Worm (Caenorhabditis elegans) whole organism, L2 larva: ENCODE measurements around the gene clec-132.

Experiments
- C34F6.9 ChIP-seq: fragments of 150-350 bp; optimal IDR thresholded peaks from 2 replicates; lab custom pipeline; 2014; ENCODE audit warnings: missing biosample characterization, missing genetic modification characterization
- F13H6.1 ChIP-seq: sonication (generic microtip); optimal IDR thresholded peaks from 2 replicates; lab custom pipeline; 2016; ENCODE audit warnings: missing genetic modification characterization, missing compliant biosample characterization
- ZK546.5 ChIP-seq: sonication (generic microtip); optimal IDR thresholded peaks from 2 replicates; lab custom pipeline; 2017; ENCODE audit warnings: missing biosample characterization, missing genetic modification characterization
- alr-1 ChIP-seq: fragments of 150-350 bp; optimal IDR thresholded peaks from 2 replicates; lab custom pipeline; 2014; ENCODE audit warnings: missing biosample characterization, missing genetic modification characterization
- blmp-1 ChIP-seq: sonication (generic microtip); optimal IDR thresholded peaks from 2 replicates; lab custom pipeline; 2017; ENCODE audit warnings: missing genetic modification characterization, mild to moderate bottlenecking, missing compliant biosample characterization, antibody characterized with exemption, moderate library complexity; ENCODE audit not compliant: insufficient read depth
- ceh-16 ChIP-seq: fragments of 150-350 bp; optimal IDR thresholded peaks from 2 replicates; lab custom pipeline; 2014; ENCODE audit warnings: missing biosample characterization, missing genetic modification characterization
- ceh-82 ChIP-seq: fragments of 150-350 bp; optimal IDR thresholded peaks from 2 replicates; lab custom pipeline; 2014; ENCODE audit warnings: missing biosample characterization, missing genetic modification characterization
- dmd-4 ChIP-seq: sonication (generic microtip); optimal IDR thresholded peaks from 2 replicates; lab custom pipeline; 2017; ENCODE audit warnings: missing biosample characterization, missing genetic modification characterization
- egl-27 ChIP-seq: sonication (generic microtip); optimal IDR thresholded peaks from 3 replicates; lab custom pipeline; 2017; ENCODE audit warnings: missing biosample characterization, missing genetic modification reagents, missing genetic modification characterization
- fos-1 ChIP-seq: fragments of 150-350 bp; optimal IDR thresholded peaks from 2 replicates; lab custom pipeline; 2014; ENCODE audit warnings: missing biosample characterization, missing genetic modification characterization
- lin-11 ChIP-seq: fragments of 150-350 bp; sonication (generic microtip); optimal IDR thresholded peaks from 2 replicates; lab custom pipeline; 2014; ENCODE audit warnings: missing biosample characterization, missing genetic modification characterization, inconsistent platforms, mixed read lengths
- lin-39 ChIP-seq: fragments of 150-350 bp; optimal IDR thresholded peaks from 2 replicates; lab custom pipeline; 2014; ENCODE audit warnings: missing biosample characterization, missing genetic modification reagents, missing genetic modification characterization
- lsy-2 ChIP-seq, 2 experiments: fragments of 150-350 bp in 1 of 2; sonication (generic microtip) in 1 of 2; optimal IDR thresholded peaks; 2 replicates each; lab custom pipeline; 2014 to 2017; ENCODE audit warnings: missing biosample characterization in 2 of 2, missing genetic modification characterization in 2 of 2
- mab-5 ChIP-seq: fragments of 150-350 bp; optimal IDR thresholded peaks from 2 replicates; lab custom pipeline; 2014; ENCODE audit warnings: missing biosample characterization, missing genetic modification characterization
- nhr-11 ChIP-seq: fragments of 150-350 bp; optimal IDR thresholded peaks from 2 replicates; lab custom pipeline; 2014; ENCODE audit warnings: missing biosample characterization, missing genetic modification characterization
- nhr-12 ChIP-seq: fragments of 150-350 bp; optimal IDR thresholded peaks from 2 replicates; lab custom pipeline; 2014; ENCODE audit warnings: missing biosample characterization, missing genetic modification characterization
- nhr-129 ChIP-seq: fragments of 150-350 bp; optimal IDR thresholded peaks from 2 replicates; lab custom pipeline; 2014; ENCODE audit warnings: missing biosample characterization, missing genetic modification characterization
- nhr-21 ChIP-seq: fragments of 150-350 bp; optimal IDR thresholded peaks from 2 replicates; lab custom pipeline; 2014; ENCODE audit warnings: missing biosample characterization, missing genetic modification characterization
- nhr-23 ChIP-seq: fragments of 150-350 bp; optimal IDR thresholded peaks from 2 replicates; lab custom pipeline; 2014; ENCODE audit warnings: missing biosample characterization, missing genetic modification reagents, missing genetic modification characterization
- nhr-25 ChIP-seq: fragments of 150-350 bp; sonication (generic microtip); optimal IDR thresholded peaks from 3 replicates; lab custom pipeline; 2014; ENCODE audit warnings: missing biosample characterization, missing genetic modification characterization
- nhr-6 ChIP-seq: fragments of 150-350 bp; optimal IDR thresholded peaks from 2 replicates; lab custom pipeline; 2014; ENCODE audit warnings: missing biosample characterization, missing genetic modification characterization
- sem-4 ChIP-seq: fragments of 150-350 bp; optimal IDR thresholded peaks from 2 replicates; lab custom pipeline; 2014; ENCODE audit warnings: missing biosample characterization, missing genetic modification reagents, missing genetic modification characterization
- skn-1 ChIP-seq: sonication (generic microtip); optimal IDR thresholded peaks from 2 replicates; lab custom pipeline; 2017; ENCODE audit warnings: missing biosample characterization, missing genetic modification characterization
- sma-3 ChIP-seq: sonication (generic microtip); optimal IDR thresholded peaks from 2 replicates; lab custom pipeline; 2016; ENCODE audit warnings: missing genetic modification reagents, missing genetic modification characterization, missing compliant biosample characterization
- sma-9 ChIP-seq, 2 experiments: fragments of 150-350 bp in 1 of 2; sonication (generic microtip) in 1 of 2; optimal IDR thresholded peaks; 2 replicates each; lab custom pipeline; 2014 to 2016; ENCODE audit warnings: missing genetic modification characterization in 2 of 2, mild to moderate bottlenecking in 1 of 2, missing biosample characterization in 1 of 2, missing compliant biosample characterization in 1 of 2, missing genetic modification reagents in 1 of 2, moderate library complexity in 1 of 2
- snpc-4 ChIP-seq: fragments of 150-350 bp; optimal IDR thresholded peaks from 2 replicates; lab custom pipeline; 2014; ENCODE audit warnings: missing biosample characterization, missing genetic modification characterization
- unc-39 ChIP-seq: fragments of 150-350 bp; optimal IDR thresholded peaks from 2 replicates; lab custom pipeline; 2014; ENCODE audit warnings: missing biosample characterization, missing genetic modification characterization
- unc-62 ChIP-seq: fragments of 150-350 bp; optimal IDR thresholded peaks from 2 replicates; lab custom pipeline; 2014; ENCODE audit warnings: missing biosample characterization, missing genetic modification reagents, missing genetic modification characterization
- zag-1 ChIP-seq: fragments of 150-350 bp; optimal IDR thresholded peaks from 2 replicates; lab custom pipeline; 2014; ENCODE audit warnings: missing biosample characterization, missing genetic modification characterization
- ztf-1 ChIP-seq: fragments of 200-800 bp; sonication (Bioruptor generic); conservative IDR thresholded peaks from 2 replicates; pipeline ENCODE4 v1.3.6; 2022; ENCODE audit warnings: missing genetic modification characterization, missing compliant biosample characterization
- ztf-11 ChIP-seq: sonication (generic microtip); optimal IDR thresholded peaks from 2 replicates; lab custom pipeline; 2017; ENCODE audit warnings: missing biosample characterization, missing genetic modification characterization
- ztf-4 ChIP-seq: fragments of 150-350 bp; optimal IDR thresholded peaks from 2 replicates; lab custom pipeline; 2014; ENCODE audit warnings: missing biosample characterization, missing genetic modification characterization

Gene clec-132

DNA sequence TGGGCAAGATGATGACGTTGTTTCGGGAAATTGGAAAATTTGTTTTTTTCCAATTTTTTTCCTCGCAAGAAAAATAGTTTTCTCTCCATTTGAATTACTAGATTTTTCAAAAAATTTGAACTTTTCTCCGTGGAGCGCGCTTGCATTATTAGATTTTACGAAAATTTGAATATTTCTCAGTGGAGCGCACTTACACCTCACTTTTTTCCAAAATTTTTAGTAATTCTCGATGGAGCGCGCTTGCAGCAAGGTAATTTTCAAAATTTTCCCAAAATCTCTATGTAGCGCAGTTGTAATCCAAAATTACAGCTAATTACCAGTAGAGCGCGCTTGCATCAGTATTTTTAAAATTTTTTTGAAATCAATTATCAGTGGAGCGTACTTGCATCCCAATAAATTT lies 22.2 kb upstream of the clec-132 start:
- no peak for TF ChIP-seq zag-1 (tag; lab: Kevin White, UChicago)
- no peak for TF ChIP-seq egl-27 (tag; lab: Kevin White, UChicago)
- no peak for TF ChIP-seq ztf-4 (tag; lab: Kevin White, UChicago)
- no peak for TF ChIP-seq blmp-1 (tag; lab: Kevin White, UChicago)
- no peak for TF ChIP-seq nhr-11 (tag; lab: Kevin White, UChicago)
- no peak for TF ChIP-seq nhr-23 (tag; lab: Kevin White, UChicago)
- TF ChIP-seq ztf-1 (GFP tag; lab: Robert Waterston, UW): no peak
- TF ChIP-seq sem-4 (tag; lab: Kevin White, UChicago): no peak
- TF ChIP-seq nhr-6 (tag; lab: Kevin White, UChicago): no peak
- no peak for TF ChIP-seq sma-3 (GFP tag; lab: Kevin White, UChicago)

DNA sequence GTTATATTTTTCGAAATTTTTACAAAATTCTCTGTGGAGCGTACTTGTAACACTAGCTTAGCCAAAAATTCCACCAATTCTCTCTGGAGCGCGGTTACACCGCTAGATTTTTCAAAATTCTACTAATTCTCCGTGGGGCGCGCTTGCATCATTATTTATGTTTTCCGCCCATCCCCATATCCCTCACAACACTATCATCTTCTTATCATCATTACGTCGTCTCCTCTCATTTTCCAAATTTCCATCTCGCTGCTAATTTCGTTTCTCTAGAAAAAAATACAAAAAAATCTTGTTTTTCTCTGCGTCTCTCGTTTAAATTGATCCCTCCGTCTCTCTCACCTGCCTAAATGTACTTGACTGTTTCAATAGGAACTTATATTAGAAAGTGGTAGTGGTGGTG lies 21.6 kb upstream of the clec-132 start:
- TF ChIP-seq sma-9 (GFP tag; optimal IDR thresholded peaks at IDR 0.05; lab: Kevin White, UChicago) (no peak), sma-9 (tag; optimal IDR thresholded peaks at IDR 0.05; lab: Kevin White, UChicago) (no peak), sma-3 (GFP tag; lab: Kevin White, UChicago) (peak; percentile 54)

- TF ChIP-seq sma-9 (GFP tag; optimal IDR thresholded peaks at IDR 0.05; lab: Kevin White, UChicago) (no peak), sma-9 (tag; optimal IDR thresholded peaks at IDR 0.05; lab: Kevin White, UChicago) (no peak), lsy-2 (tag; optimal IDR thresholded peaks at IDR 0.05; lab: Kevin White, UChicago) (no peak), ZK546.5 (no peak), nhr-25 (tag; lab: Kevin White, UChicago) (no peak), ceh-82 (no peak), zag-1 (tag; lab: Kevin White, UChicago) (no peak), ztf-1 (GFP tag; lab: Robert Waterston, UW) (no peak), ceh-16 (tag; lab: Kevin White, UChicago) (no peak), dmd-4 (tag; lab: Kevin White, UChicago) (no peak), unc-39 (no peak), alr-1 (no peak), C34F6.9 (tag; lab: Kevin White, UChicago) (no peak), nhr-23 (tag; lab: Kevin White, UChicago) (no peak), ztf-4 (tag; lab: Kevin White, UChicago) (no peak), nhr-6 (tag; lab: Kevin White, UChicago) (no peak)
- TF ChIP-seq, all 48 proteins: peak for 0
Measured at ce11 chrII:3556584-3556983, 20.3 kb upstream of the clec-132 start.

DNA sequence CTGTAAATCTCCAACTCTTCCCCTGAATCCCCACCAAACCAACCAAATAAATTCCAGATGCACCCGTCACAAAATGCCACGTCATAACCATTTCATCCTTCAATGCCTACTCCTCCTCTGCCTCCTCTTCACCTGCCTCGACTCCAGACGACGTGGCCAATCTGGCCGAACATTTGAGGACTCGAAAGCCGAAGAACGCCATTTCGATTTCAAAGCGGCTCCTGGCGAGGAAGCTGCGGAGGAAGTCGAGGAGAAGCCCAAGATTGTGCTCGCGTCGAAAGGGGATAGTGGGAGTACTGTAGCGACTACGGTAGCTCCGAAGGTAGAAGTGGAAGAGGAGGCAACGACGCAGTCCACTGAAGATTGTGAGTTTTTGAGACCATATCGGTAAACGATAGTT lies 19.4 kb upstream of the clec-132 start, which contains the start of gene lgc-45:
Gene lgc-45 (plus strand): TSS at position 56 of the 400 bp plus-strand sequence.
- TF ChIP-seq nhr-12 (tag; lab: Kevin White, UChicago): no peak
- TF ChIP-seq fos-1: no peak
- TF ChIP-seq C34F6.9 (tag; lab: Kevin White, UChicago): no peak
- no peak for TF ChIP-seq snpc-4 (tag; lab: Kevin White, UChicago)
- no peak for TF ChIP-seq lin-39
- TF ChIP-seq ztf-11 (tag; lab: Kevin White, UChicago): no peak
- TF ChIP-seq nhr-129: no peak
- no peak for TF ChIP-seq sma-3 (GFP tag; lab: Kevin White, UChicago)
- no peak for TF ChIP-seq ceh-82
- no peak for TF ChIP-seq nhr-21 (tag; lab: Kevin White, UChicago)
- TF ChIP-seq unc-39: no peak
- no peak for TF ChIP-seq F13H6.1
- no peak for TF ChIP-seq nhr-11 (tag; lab: Kevin White, UChicago)
- TF ChIP-seq ztf-1 (GFP tag; lab: Robert Waterston, UW): no peak
- TF ChIP-seq lin-11: no peak
- TF ChIP-seq blmp-1 (tag; lab: Kevin White, UChicago): no peak
- no peak for TF ChIP-seq nhr-25 (tag; lab: Kevin White, UChicago)
- TF ChIP-seq, all 48 proteins: peak for 0

DNA sequence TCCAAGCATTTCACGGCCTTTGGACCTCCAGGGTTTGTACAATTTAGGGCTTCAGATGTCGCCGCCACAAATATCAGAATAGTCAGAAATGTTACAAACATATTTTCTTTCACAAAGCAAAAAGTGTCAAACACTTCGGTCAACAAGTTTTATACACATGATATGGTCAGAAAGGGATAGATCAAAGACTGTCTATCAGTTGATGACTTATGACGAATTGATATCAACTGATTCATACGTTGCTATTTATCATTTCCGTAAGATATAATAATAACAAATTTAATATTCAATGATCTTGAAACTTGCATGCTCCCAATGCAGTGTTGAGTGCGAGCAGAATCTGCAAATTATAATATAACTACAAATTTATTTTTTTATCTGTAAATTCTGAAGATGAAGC lies 16.2 kb upstream of the clec-132 start, which contains the start of gene W10G11.1:
Gene W10G11.1 (minus strand): TSS at position 101 of the 400 bp plus-strand sequence.
- TF ChIP-seq alr-1 (no peak), dmd-4 (tag; lab: Kevin White, UChicago) (no peak), skn-1 (no peak), lin-11 (no peak), F13H6.1 (no peak), ceh-82 (no peak), ZK546.5 (no peak), lin-39 (no peak), nhr-129 (no peak), zag-1 (tag; lab: Kevin White, UChicago) (no peak), sma-9 (GFP tag; optimal IDR thresholded peaks at IDR 0.05; lab: Kevin White, UChicago) (no peak), sma-9 (tag; optimal IDR thresholded peaks at IDR 0.05; lab: Kevin White, UChicago) (no peak), snpc-4 (tag; lab: Kevin White, UChicago) (no peak), unc-62 (no peak), fos-1 (no peak), mab-5 (tag; lab: Kevin White, UChicago) (no peak), ceh-16 (tag; lab: Kevin White, UChicago) (no peak), blmp-1 (tag; lab: Kevin White, UChicago) (no peak), lsy-2 (tag; optimal IDR thresholded peaks at IDR 0.05; lab: Kevin White, UChicago) (no peak)
